Fruit fly (Drosophila melanogaster): ENCODE results near the gene Polr3D.

DNA sequence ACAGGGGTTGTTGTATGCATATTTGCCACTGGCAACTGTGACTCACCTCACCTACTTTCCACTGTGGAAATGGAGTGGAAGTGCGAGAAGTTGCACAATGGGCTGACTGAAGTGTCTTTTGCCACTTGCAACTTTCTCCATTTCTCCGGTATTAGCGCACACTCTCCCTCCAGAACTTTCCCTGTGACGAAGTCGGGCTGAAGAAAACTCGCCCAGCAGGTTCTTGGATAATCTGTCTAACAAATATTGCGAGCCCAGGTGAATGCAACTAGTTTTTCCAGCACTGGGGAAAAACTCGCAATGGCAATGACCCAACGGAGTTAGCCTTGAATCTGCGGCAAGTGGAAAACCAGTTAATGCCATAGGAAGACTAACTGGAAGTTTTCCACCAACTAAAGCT lies 32.7 kb downstream of the Polr3D start:
- TF ChIP-seq CG14711 (tag; optimal IDR thresholded peaks at IDR 0.05) (no peak), bab1 (GFP tag; optimal IDR thresholded peaks at IDR 0.05) (no peak)
